Worm (Caenorhabditis elegans) whole organism, L4 larva: ENCODE data around the gene F09E10.5.
A peak's percentile ranks its signal among the peaks of the same experiment; 100 is the strongest.

Experiments used
- aha-1 ChIP-seq: fragments of 150-350 bp; peaks from one replicate; lab custom pipeline; 2014; ENCODE audit warnings: missing biosample characterization, missing genetic modification characterization
- nhr-41 ChIP-seq: fragments of 200-800 bp; sonication (Bioruptor generic); IDR thresholded peaks from 2 replicates; pipeline ENCODE4 v1.3.6; 2022; ENCODE audit warnings: missing genetic modification reagents, missing genetic modification characterization, missing compliant biosample characterization

F09E10.5 gene

ce11 chrX:1440161-1440560 is 54.0 kb downstream of the F09E10.5 start, which contains the start of gene sedl-1:
Gene sedl-1, minus strand, starts transcription at chrX:1440261.
- TF ChIP-seq aha-1 (tag; lab: Kevin White, UChicago) (peak; percentile 24), nhr-41 (GFP tag; lab: Robert Waterston, UW) (no peak)
